Worm (Caenorhabditis elegans) whole organism, L1 larva: ENCODE data around the gene F21C10.18.

Experiments
- Y116A8C.19 ChIP-seq: sonication (generic microtip); optimal IDR thresholded peaks from 2 replicates; lab custom pipeline; 2016; ENCODE audit warnings: missing compliant biosample characterization, missing genetic modification characterization, borderline replicate concordance
- blmp-1 ChIP-seq: fragments of 150-350 bp; optimal IDR thresholded peaks from 2 replicates; lab custom pipeline; 2014; ENCODE audit warnings: missing biosample characterization, missing genetic modification characterization
- ceh-82 ChIP-seq, 3 experiments: fragments of 150-350 bp in 1 of 3; sonication (generic microtip) in 2 of 3; optimal IDR thresholded peaks; 2 replicates each; lab custom pipeline; 2014 to 2017; ENCODE audit warnings: missing biosample characterization in 3 of 3, missing genetic modification characterization in 3 of 3
- ceh-90 ChIP-seq: sonication (generic microtip); optimal IDR thresholded peaks from 2 replicates; lab custom pipeline; 2016; ENCODE audit warnings: missing genetic modification characterization, missing compliant biosample characterization
- dpl-1 ChIP-seq, 3 experiments: fragments of 150-350 bp in 2 of 3; sonication (generic microtip) in 1 of 3; optimal IDR thresholded peaks; 2 replicates each; lab custom pipeline; 2014 to 2017; ENCODE audit warnings: missing biosample characterization in 3 of 3, missing genetic modification characterization in 3 of 3, missing genetic modification reagents in 3 of 3
- efl-1 ChIP-seq, 4 experiments: fragments of 150-350 bp; optimal IDR thresholded peaks in 3 of 4; peaks in 1 of 4; 1 replicate in 1 of 4; 2 replicates in 3 of 4; lab custom pipeline; 2014; ENCODE audit warnings: missing biosample characterization in 2 of 4, missing genetic modification characterization in 2 of 4, missing genetic modification reagents in 2 of 4
- egl-13 ChIP-seq: sonication (generic microtip); optimal IDR thresholded peaks from 2 replicates; lab custom pipeline; 2016; ENCODE audit warnings: missing genotype, missing genetic modification reagents, missing genetic modification characterization, missing compliant biosample characterization
- egl-27 ChIP-seq, 2 experiments: fragments of 150-350 bp in 1 of 2; sonication (generic microtip); optimal IDR thresholded peaks; 3 replicates each; lab custom pipeline; 2017 to 2018; ENCODE audit warnings: missing biosample characterization in 2 of 2, missing genetic modification characterization in 2 of 2, missing genetic modification reagents in 2 of 2
- elt-2 ChIP-seq: sonication (generic microtip); optimal IDR thresholded peaks from 2 replicates; lab custom pipeline; 2016; ENCODE audit warnings: missing genetic modification characterization, mild to moderate bottlenecking, inconsistent platforms, missing compliant biosample characterization, missing genetic modification reagents
- fkh-10 ChIP-seq: sonication (generic microtip); optimal IDR thresholded peaks from 2 replicates; lab custom pipeline; 2017; ENCODE audit warnings: missing biosample characterization, missing genetic modification reagents, missing genetic modification characterization
- fkh-4 ChIP-seq: sonication (generic microtip); optimal IDR thresholded peaks from 2 replicates; lab custom pipeline; 2016; ENCODE audit warnings: missing compliant biosample characterization, missing genetic modification characterization, borderline replicate concordance
- fkh-8 ChIP-seq: sonication (generic microtip); optimal IDR thresholded peaks from 2 replicates; lab custom pipeline; 2016; ENCODE audit warnings: mild to moderate bottlenecking, missing genetic modification characterization, missing compliant biosample characterization
- grh-1 ChIP-seq: fragments of 200-800 bp; sonication (Bioruptor generic); IDR thresholded peaks from 2 replicates; pipeline ENCODE4 v1.3.6; 2022; ENCODE audit warnings: missing genetic modification reagents, missing genetic modification characterization, missing compliant biosample characterization
- hlh-17 ChIP-seq: fragments of 200-800 bp; sonication (Bioruptor generic); optimal IDR thresholded peaks from 2 replicates; lab custom pipeline; 2018; ENCODE audit warnings: missing genetic modification characterization, mild to moderate bottlenecking, missing compliant biosample characterization, moderate library complexity, borderline replicate concordance
- hlh-4 ChIP-seq: sonication (generic microtip); optimal IDR thresholded peaks from 2 replicates; lab custom pipeline; 2016; ENCODE audit warnings: mild to moderate bottlenecking, missing genetic modification characterization, missing compliant biosample characterization
- lin-13 ChIP-seq: fragments of 150-350 bp; optimal IDR thresholded peaks from 2 replicates; lab custom pipeline; 2014; ENCODE audit warnings: missing biosample characterization, missing genetic modification reagents, missing genetic modification characterization
- lin-15B ChIP-seq: fragments of 150-350 bp; sonication (generic microtip); optimal IDR thresholded peaks from 3 replicates; lab custom pipeline; 2014; ENCODE audit warnings: missing biosample characterization, missing genetic modification characterization
- lin-39 ChIP-seq: fragments of 150-350 bp; optimal IDR thresholded peaks from 2 replicates; lab custom pipeline; 2014; ENCODE audit warnings: missing biosample characterization, missing genetic modification reagents, missing genetic modification characterization
- lir-3 ChIP-seq: sonication (generic microtip); optimal IDR thresholded peaks from 2 replicates; lab custom pipeline; 2016; ENCODE audit warnings: mild to moderate bottlenecking, missing genetic modification characterization, moderate library complexity, missing compliant biosample characterization; ENCODE audit not compliant: poor library complexity
- lsy-2 ChIP-seq, 2 experiments: fragments of 150-350 bp; optimal IDR thresholded peaks; 2 replicates each; lab custom pipeline; 2014; ENCODE audit warnings: missing biosample characterization in 2 of 2, missing genetic modification characterization in 2 of 2
- nhr-11 ChIP-seq: fragments of 150-350 bp; optimal IDR thresholded peaks from 2 replicates; lab custom pipeline; 2014; ENCODE audit warnings: missing biosample characterization, missing genetic modification characterization
- nhr-19 ChIP-seq: fragments of 200-800 bp; sonication (Bioruptor generic); conservative IDR thresholded peaks from 2 replicates; pipeline ENCODE4 v1.3.6; 2022; ENCODE audit warnings: missing genetic modification characterization, missing compliant biosample characterization
- nhr-28 ChIP-seq: fragments of 150-350 bp; optimal IDR thresholded peaks from 2 replicates; lab custom pipeline; 2014; ENCODE audit warnings: missing biosample characterization, missing genetic modification characterization
- nhr-47 ChIP-seq: sonication (generic microtip); optimal IDR thresholded peaks from 2 replicates; lab custom pipeline; 2016; ENCODE audit warnings: mild to moderate bottlenecking, missing genetic modification characterization, moderate library complexity, missing compliant biosample characterization
- nhr-71 ChIP-seq: sonication (generic microtip); optimal IDR thresholded peaks from 2 replicates; lab custom pipeline; 2016; ENCODE audit warnings: mild to moderate bottlenecking, missing genetic modification characterization, moderate library complexity, missing compliant biosample characterization
- nhr-77 ChIP-seq: fragments of 150-350 bp; optimal IDR thresholded peaks from 2 replicates; lab custom pipeline; 2014; ENCODE audit warnings: missing biosample characterization, missing genetic modification characterization
- nhr-84 ChIP-seq: sonication (generic microtip); optimal IDR thresholded peaks from 2 replicates; lab custom pipeline; 2017; ENCODE audit warnings: missing biosample characterization, missing genetic modification characterization
- nhr-85 ChIP-seq: sonication (generic microtip); peaks from one replicate; lab custom pipeline; 2016; ENCODE audit warnings: missing genetic modification characterization, inconsistent platforms, missing compliant biosample characterization
- nhr-90 ChIP-seq: sonication (generic microtip); optimal IDR thresholded peaks from 2 replicates; lab custom pipeline; 2016; ENCODE audit warnings: mild to moderate bottlenecking, missing genetic modification characterization, missing compliant biosample characterization; ENCODE audit not compliant: poor library complexity
- pag-3 ChIP-seq: sonication (generic microtip); optimal IDR thresholded peaks from 2 replicates; lab custom pipeline; 2017; ENCODE audit warnings: missing genetic modification characterization, mild to moderate bottlenecking, missing compliant biosample characterization, antibody characterized with exemption, borderline replicate concordance; ENCODE audit not compliant: insufficient read depth
- pax-3 ChIP-seq: fragments of 200-800 bp; sonication (Bioruptor generic); optimal IDR thresholded peaks from 2 replicates; lab custom pipeline; 2018; ENCODE audit warnings: mild to moderate bottlenecking, missing genetic modification characterization, moderate library complexity, missing compliant biosample characterization
- rnt-1 ChIP-seq: sonication (generic microtip); optimal IDR thresholded peaks from 2 replicates; lab custom pipeline; 2016; ENCODE audit warnings: mild to moderate bottlenecking, missing genetic modification characterization, moderate library complexity, missing compliant biosample characterization
- skn-1 ChIP-seq: fragments of 150-350 bp; optimal IDR thresholded peaks from 2 replicates; lab custom pipeline; 2014; ENCODE audit warnings: missing biosample characterization, missing genetic modification characterization
- snu-23 ChIP-seq: sonication (generic microtip); optimal IDR thresholded peaks from 2 replicates; lab custom pipeline; 2016; ENCODE audit warnings: missing genetic modification characterization, missing compliant biosample characterization
- sptf-1 ChIP-seq: fragments of 150-350 bp; optimal IDR thresholded peaks from 2 replicates; lab custom pipeline; 2014; ENCODE audit warnings: missing biosample characterization, missing genetic modification characterization
- sup-37 ChIP-seq: fragments of 200-800 bp; sonication (Bioruptor generic); optimal IDR thresholded peaks from 2 replicates; lab custom pipeline; 2018; ENCODE audit warnings: mild to moderate bottlenecking, missing genetic modification characterization, missing compliant biosample characterization
- swsn-7 ChIP-seq: sonication (generic microtip); optimal IDR thresholded peaks from 2 replicates; lab custom pipeline; 2016; ENCODE audit warnings: missing genetic modification characterization, missing compliant biosample characterization
- unc-130 ChIP-seq: fragments of 150-350 bp; optimal IDR thresholded peaks from 2 replicates; lab custom pipeline; 2017; ENCODE audit warnings: missing biosample characterization, missing genetic modification characterization, inconsistent platforms
- unc-62 ChIP-seq: fragments of 150-350 bp; optimal IDR thresholded peaks from 2 replicates; lab custom pipeline; 2014; ENCODE audit warnings: missing biosample characterization, missing genetic modification reagents, missing genetic modification characterization
- vab-15 ChIP-seq: sonication (generic microtip); optimal IDR thresholded peaks from 2 replicates; lab custom pipeline; 2017; ENCODE audit warnings: missing genotype, mild to moderate bottlenecking, missing genetic modification characterization, missing compliant biosample characterization

The F21C10.18 gene

DNA sequence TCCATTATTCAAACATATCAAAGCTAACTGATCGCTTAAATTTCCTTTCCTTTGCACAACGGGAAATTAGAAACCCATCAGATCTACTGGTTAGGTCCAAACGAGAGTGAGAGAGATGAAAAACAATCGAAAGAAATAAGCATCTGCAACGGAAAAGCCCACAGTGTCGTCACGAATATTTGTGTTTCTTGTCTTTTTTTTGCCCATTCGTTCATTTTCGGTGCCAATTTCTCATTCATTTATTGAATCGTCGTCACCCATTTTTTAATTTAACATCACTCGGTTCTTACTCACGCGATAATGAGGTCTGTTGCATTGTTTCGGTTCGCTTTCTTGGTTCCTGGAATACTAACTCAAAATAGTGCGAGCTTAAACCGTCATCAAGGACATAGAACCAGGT is 15.9 kb downstream of the F21C10.18 start, which contains the start of gene F21C10.6:
F21C10.6 (plus strand) TSS at position 301 of the 400 bp plus-strand sequence.
- TF ChIP-seq Y116A8C.19 (tag; lab: Kevin White, UChicago) (no peak), nhr-11 (tag; lab: Kevin White, UChicago) (no peak)

- no peak for TF ChIP-seq sptf-1 (tag; lab: Kevin White, UChicago)
- no peak for TF ChIP-seq sup-37 (GFP tag; lab: Kevin White, UChicago)
- TF ChIP-seq fkh-8 (tag; lab: Kevin White, UChicago), result no peak
- TF ChIP-seq lir-3 (tag; lab: Kevin White, UChicago), result no peak
- TF ChIP-seq nhr-19 (GFP tag; lab: Robert Waterston, UW), result no peak
- no peak for TF ChIP-seq lin-39 (tag; lab: Kevin White, UChicago)
- no peak for TF ChIP-seq fkh-4 (tag; lab: Kevin White, UChicago)
- TF ChIP-seq egl-13 (tag; lab: Kevin White, UChicago), result no peak
- no peak for TF ChIP-seq snu-23 (GFP tag; lab: Kevin White, UChicago)
- TF ChIP-seq unc-62 (GFP tag; lab: Kevin White, UChicago), result no peak
- TF ChIP-seq pax-3 (tag; lab: Kevin White, UChicago), result no peak
- no peak for TF ChIP-seq lin-13 (GFP tag; lab: Kevin White, UChicago)
Measured at ce11 chrV:9125345-9125744, 17.0 kb downstream of the F21C10.18 start, which contains the start of gene F21C10.5. Gene F21C10.5 (plus strand): TSS chrV:9125645.

- TF ChIP-seq unc-130 (tag; lab: Kevin White, UChicago) (no peak), efl-1 (optimal IDR thresholded peaks at IDR 0.05; lab: Kevin White, UChicago) (no peak), efl-1 (GFP tag; optimal IDR thresholded peaks at IDR 0.05 in 1 of 2; lab: Kevin White, UChicago) (peak in 1 of 2 experiments; percentile 35), ceh-82 (tag; optimal IDR thresholded peaks at IDR 0.05; lab: Kevin White, UChicago) (no peak), nhr-85 (tag; lab: Kevin White, UChicago) (no peak), ceh-90 (tag; lab: Kevin White, UChicago) (no peak), skn-1 (tag; lab: Kevin White, UChicago) (no peak), nhr-77 (tag; lab: Kevin White, UChicago) (no peak)
Measured at ce11 chrV:9126316-9126715, 18.0 kb downstream of the F21C10.18 start, which contains the start of gene F21C10.4. Gene F21C10.4 (plus strand): TSS chrV:9126616.

- no peak for TF ChIP-seq nhr-90 (tag; lab: Kevin White, UChicago)
- no peak for TF ChIP-seq nhr-84 (tag; lab: Kevin White, UChicago)
- no peak for TF ChIP-seq fkh-4 (tag; lab: Kevin White, UChicago)
- no peak for TF ChIP-seq elt-2 (tag; lab: Kevin White, UChicago)
- TF ChIP-seq sptf-1 (tag; lab: Kevin White, UChicago), result no peak
- TF ChIP-seq pag-3 (tag; lab: Kevin White, UChicago), result no peak
Measured at ce11 chrV:9127773-9128172, 19.5 kb downstream of the F21C10.18 start, which contains the start of gene F21C10.3. Gene F21C10.3 (plus strand): TSS chrV:9128073.

DNA sequence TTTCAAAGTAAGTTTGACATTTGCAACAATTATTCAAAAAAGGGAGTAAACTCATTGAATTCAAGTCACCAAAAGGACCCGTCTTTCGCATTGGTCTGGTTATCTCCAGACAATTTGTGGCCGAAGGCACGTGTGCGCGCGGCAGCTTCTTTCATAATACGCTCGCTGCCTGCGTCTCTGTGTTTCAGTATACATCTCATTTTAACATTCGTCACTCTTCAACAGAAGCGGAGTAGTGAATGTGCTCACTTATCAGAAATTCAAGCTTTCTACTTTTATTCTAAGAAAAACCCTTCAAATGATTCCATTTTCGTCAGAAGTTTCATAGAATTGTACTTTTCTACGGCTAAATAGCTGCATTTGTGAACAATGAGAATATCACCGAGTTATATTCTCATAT is 20.2 kb downstream of the F21C10.18 start:
- TF ChIP-seq fkh-10 (peak; percentile 31), nhr-47 (peak; percentile 87), egl-27 (tag; optimal IDR thresholded peaks at IDR 0.05; lab: Kevin White, UChicago) (no peak), elt-2 (tag; lab: Kevin White, UChicago) (no peak), vab-15 (no peak), lin-15B (no peak), blmp-1 (tag; lab: Kevin White, UChicago) (no peak), hlh-4 (peak; percentile 24), nhr-71 (tag; lab: Kevin White, UChicago) (peak; percentile 94), lsy-2 (tag; optimal IDR thresholded peaks at IDR 0.05; lab: Kevin White, UChicago) (peak in 1 of 2 experiments; percentile 61), hlh-17 (GFP tag; lab: Kevin White, UChicago) (no peak), fkh-8 (tag; lab: Kevin White, UChicago) (peak; percentile 99), nhr-28 (tag; lab: Kevin White, UChicago) (no peak), egl-13 (tag; lab: Kevin White, UChicago) (peak; percentile 76), nhr-85 (tag; lab: Kevin White, UChicago) (no peak), nhr-11 (tag; lab: Kevin White, UChicago) (peak; percentile 78), grh-1 (GFP tag; lab: Robert Waterston, UW) (no peak), dpl-1 (GFP tag; optimal IDR thresholded peaks at IDR 0.05; lab: Kevin White, UChicago) (peak in 1 of 3 experiments; percentile 41), rnt-1 (tag; lab: Kevin White, UChicago) (peak; percentile 55), nhr-84 (tag; lab: Kevin White, UChicago) (no peak), lin-13 (GFP tag; lab: Kevin White, UChicago) (no peak), swsn-7 (tag; lab: Kevin White, UChicago) (peak; percentile 65), unc-62 (GFP tag; lab: Kevin White, UChicago) (no peak), pag-3 (tag; lab: Kevin White, UChicago) (peak; percentile 35)
